Fruit fly (Drosophila melanogaster): ENCODE data around the gene CG12502.

CG12502 gene

dm6 chr3L:882236-882891 is 17.2 kb downstream of the CG12502 start:
- TF ChIP-seq CG8290 (GFP tag; optimal IDR thresholded peaks at IDR 0.05) (peak; percentile 73), CG8290 (tag; optimal IDR thresholded peaks at IDR 0.05) (peak in 1 of 2 experiments; percentile 32), CG7839 (tag; optimal IDR thresholded peaks at IDR 0.05) (peak; percentile 58), tgo (GFP tag; IDR thresholded peaks at IDR 0.05) (peak; percentile 21; the same call in 2 of the 3 replicates), grau (tag; optimal IDR thresholded peaks at IDR 0.05) (peak; percentile 42), HLH3B (GFP tag; IDR thresholded peaks at IDR 0.05) (0 out of 2 replicates have a peak, but pooled peaks have one; percentile 30), bcd (GFP tag; optimal IDR thresholded peaks at IDR 0.05) (peak; percentile 20), D19B (GFP tag; optimal IDR thresholded peaks at IDR 0.05) (peak; percentile 6), CG4424 (GFP tag; optimal IDR thresholded peaks at IDR 0.05) (peak; percentile 23), CG15073 (GFP tag; optimal IDR thresholded peaks at IDR 0.05) (no peak), CG32532 (GFP tag; IDR thresholded peaks at IDR 0.05) (0 out of 2 replicates have a peak, but pooled peaks have one; percentile 8), Dp (GFP tag; optimal IDR thresholded peaks at IDR 0.05) (no peak), stc (GFP tag; IDR thresholded peaks at IDR 0.05) (peak; percentile 49; the same call in 1 of the 2 replicates), ind (GFP tag; optimal IDR thresholded peaks at IDR 0.05) (peak; percentile 21), CG10267 (tag; optimal IDR thresholded peaks at IDR 0.05) (peak; percentile 22), gem (tag; optimal IDR thresholded peaks at IDR 0.05) (peak; percentile 54), ERR (GFP tag; optimal IDR thresholded peaks at IDR 0.05) (no peak), phol (tag; optimal IDR thresholded peaks at IDR 0.05) (peak; percentile 52), sob (GFP tag; IDR thresholded peaks at IDR 0.05) (0 out of 2 replicates have a peak, but pooled peaks have one; percentile 7), CG12299 (tag; optimal IDR thresholded peaks at IDR 0.05) (peak; percentile 3), chinmo (GFP tag; IDR thresholded peaks at IDR 0.05; ENCODE audit: partially characterized antibody) (0 out of 4 replicates have a peak, but pooled peaks have one; percentile 34), Ptx1 (GFP tag; IDR thresholded peaks at IDR 0.05) (peak; percentile 57), Ravus (GFP tag; IDR thresholded peaks at IDR 0.05) (no peak), dmrt99B (tag; optimal IDR thresholded peaks at IDR 0.05) (peak; percentile 58), CG18262 (tag; optimal IDR thresholded peaks at IDR 0.05) (peak; percentile 45), ken (GFP tag; IDR thresholded peaks at IDR 0.05) (no peak), CG18619 (GFP tag; optimal IDR thresholded peaks at IDR 0.05) (no peak), lmd (GFP tag; IDR thresholded peaks at IDR 0.05) (peak; percentile 32; the same call in 1 of the 2 replicates), CG11504 (tag; optimal IDR thresholded peaks at IDR 0.05) (peak; percentile 59), CG6654 (GFP tag; optimal IDR thresholded peaks at IDR 0.05) (peak; percentile 15), Fer1 (GFP tag; optimal IDR thresholded peaks at IDR 0.05) (peak; percentile 16), CG2678 (tag; optimal IDR thresholded peaks at IDR 0.05) (peak; percentile 70), CG9727 (GFP tag; optimal IDR thresholded peaks at IDR 0.05) (peak; percentile 44), Blimp-1 (GFP tag; optimal IDR thresholded peaks at IDR 0.05) (peak; percentile 54), CG6689 (GFP tag; IDR thresholded peaks at IDR 0.05) (0 out of 2 replicates have a peak, but pooled peaks have one; percentile 30), CG13287 (GFP tag; IDR thresholded peaks at IDR 0.05; ENCODE audit: partially characterized antibody) (0 out of 2 replicates have a peak, but pooled peaks have one; percentile 0), CG6854 (GFP tag; optimal IDR thresholded peaks at IDR 0.05) (peak; percentile 16), Hr78 (GFP tag; optimal IDR thresholded peaks at IDR 0.05) (peak in 1 of 2 experiments; percentile 54), sisA (GFP tag; IDR thresholded peaks at IDR 0.05) (peak; percentile 20; the same call in 1 of the 2 replicates), crc (GFP tag; optimal IDR thresholded peaks at IDR 0.05) (no peak), CG17829 (tag; optimal IDR thresholded peaks at IDR 0.05) (peak; percentile 11), CG9817 (tag; optimal IDR thresholded peaks at IDR 0.05) (peak; percentile 13), Ada2b (GFP tag; IDR thresholded peaks at IDR 0.05) (peak; percentile 21; the same call in 1 of the 2 replicates), Meics (GFP tag; optimal IDR thresholded peaks at IDR 0.05) (peak; percentile 59), sens (GFP tag) (no peak), CG15696 (tag; optimal IDR thresholded peaks at IDR 0.05) (peak; percentile 19), CG3281 (GFP tag; optimal IDR thresholded peaks at IDR 0.05) (peak; percentile 47), Rfx (GFP tag; IDR thresholded peaks at IDR 0.05) (peak; percentile 33)
